Worm (Caenorhabditis elegans) whole organism, mixed stage, embryonic: ENCODE measurements around the gene sra-13.

Source experiments
- M03D4.4 ChIP-seq: sonication (generic microtip); optimal IDR thresholded peaks from 2 replicates; lab custom pipeline; 2017; ENCODE audit warnings: mild to moderate bottlenecking, missing genetic modification characterization, missing compliant biosample characterization
- bed-3 ChIP-seq: fragments of 200-800 bp; sonication (Bioruptor generic); optimal IDR thresholded peaks from 3 replicates; lab custom pipeline; 2018; ENCODE audit warnings: mild to moderate bottlenecking, missing genetic modification characterization, moderate library complexity, missing compliant biosample characterization
- blmp-1 ChIP-seq: fragments of 150-350 bp; optimal IDR thresholded peaks from 2 replicates; lab custom pipeline; 2014; ENCODE audit warnings: missing biosample characterization, missing genetic modification characterization
- ceh-39 ChIP-seq: fragments of 150-350 bp; optimal IDR thresholded peaks from 2 replicates; lab custom pipeline; 2014; ENCODE audit warnings: missing biosample characterization, missing genetic modification characterization
- ceh-43 ChIP-seq: fragments of 200-800 bp; sonication (Bioruptor generic); optimal IDR thresholded peaks from 2 replicates; lab custom pipeline; 2018; ENCODE audit warnings: mild to moderate bottlenecking, missing genetic modification characterization, moderate library complexity, missing compliant biosample characterization
- ces-1 ChIP-seq: fragments of 150-350 bp; optimal IDR thresholded peaks from 2 replicates; lab custom pipeline; 2014; ENCODE audit warnings: missing biosample characterization, missing genetic modification reagents, missing genetic modification characterization
- cnd-1 ChIP-seq: fragments of 200-800 bp; sonication (Bioruptor generic); optimal IDR thresholded peaks from 2 replicates; lab custom pipeline; 2018; ENCODE audit warnings: mild to moderate bottlenecking, missing genetic modification characterization, missing compliant biosample characterization
- drap-1 ChIP-seq: fragments of 200-800 bp; sonication (Bioruptor generic); optimal IDR thresholded peaks from 3 replicates; lab custom pipeline; 2018; ENCODE audit warnings: mild to moderate bottlenecking, missing genetic modification characterization, missing compliant biosample characterization
- elt-1 ChIP-seq: sonication (generic microtip); optimal IDR thresholded peaks from 2 replicates; lab custom pipeline; 2017; ENCODE audit warnings: missing genetic modification characterization, mild to moderate bottlenecking, missing compliant biosample characterization, antibody characterized with exemption, moderate library complexity, borderline replicate concordance; ENCODE audit not compliant: insufficient read depth
- flh-1 ChIP-seq: fragments of 200-800 bp; sonication (Bioruptor generic); optimal IDR thresholded peaks from 2 replicates; lab custom pipeline; 2018; ENCODE audit warnings: mild to moderate bottlenecking, missing genetic modification characterization, moderate library complexity, missing compliant biosample characterization
- ham-2 ChIP-seq: fragments of 200-800 bp; sonication (Bioruptor generic); optimal IDR thresholded peaks from 2 replicates; lab custom pipeline; 2018; ENCODE audit warnings: mild to moderate bottlenecking, missing genetic modification characterization, missing compliant biosample characterization
- hlh-1 ChIP-seq: fragments of 150-350 bp; optimal IDR thresholded peaks from 2 replicates; lab custom pipeline; 2014; ENCODE audit warnings: missing biosample characterization, missing genetic modification reagents, missing genetic modification characterization
- lin-13 ChIP-seq: fragments of 150-350 bp; optimal IDR thresholded peaks from 2 replicates; lab custom pipeline; 2014; ENCODE audit warnings: missing biosample characterization, missing genetic modification characterization
- lin-32 ChIP-seq: fragments of 200-800 bp; sonication (Bioruptor generic); optimal IDR thresholded peaks from 2 replicates; lab custom pipeline; 2018; ENCODE audit warnings: mild to moderate bottlenecking, missing genetic modification characterization, missing compliant biosample characterization
- mab-5 ChIP-seq: fragments of 150-350 bp; optimal IDR thresholded peaks from 2 replicates; lab custom pipeline; 2014; ENCODE audit warnings: missing biosample characterization, missing genetic modification characterization
- mep-1 ChIP-seq: fragments of 150-350 bp; optimal IDR thresholded peaks from 2 replicates; lab custom pipeline; 2017; ENCODE audit warnings: missing biosample characterization, missing genetic modification reagents, missing genetic modification characterization, inconsistent platforms
- mls-2 ChIP-seq: sonication (generic microtip); optimal IDR thresholded peaks from 2 replicates; lab custom pipeline; 2016; ENCODE audit warnings: mild to moderate bottlenecking, missing genetic modification characterization, moderate library complexity, missing compliant biosample characterization
- nhr-12 ChIP-seq: fragments of 150-350 bp; optimal IDR thresholded peaks from 2 replicates; lab custom pipeline; 2014; ENCODE audit warnings: missing biosample characterization, missing genetic modification characterization
- nhr-2 ChIP-seq: fragments of 150-350 bp; optimal IDR thresholded peaks from 2 replicates; lab custom pipeline; 2014; ENCODE audit warnings: missing biosample characterization, missing genetic modification characterization
- nhr-237 ChIP-seq: fragments of 150-350 bp; optimal IDR thresholded peaks from 2 replicates; lab custom pipeline; 2014; ENCODE audit warnings: missing biosample characterization, missing genetic modification characterization
- nhr-28 ChIP-seq: fragments of 150-350 bp; optimal IDR thresholded peaks from 2 replicates; lab custom pipeline; 2014; ENCODE audit warnings: missing biosample characterization, missing genetic modification characterization
- nhr-76 ChIP-seq: sonication (generic microtip); optimal IDR thresholded peaks from 2 replicates; lab custom pipeline; 2017; ENCODE audit warnings: missing biosample characterization, missing genetic modification characterization
- pha-4 ChIP-seq: fragments of 150-350 bp; optimal IDR thresholded peaks from 2 replicates; lab custom pipeline; 2018; ENCODE audit warnings: missing biosample characterization, missing genetic modification reagents, missing genetic modification characterization
- sem-2 ChIP-seq: fragments of 200-800 bp; sonication (Bioruptor generic); optimal IDR thresholded peaks from 2 replicates; lab custom pipeline; 2018; ENCODE audit warnings: mild to moderate bottlenecking, missing genetic modification characterization, missing compliant biosample characterization
- snpc-4 ChIP-seq: fragments of 150-350 bp; optimal IDR thresholded peaks from 2 replicates; lab custom pipeline; 2014; ENCODE audit warnings: missing biosample characterization, missing genetic modification characterization
- sptf-1 ChIP-seq: sonication (generic microtip); optimal IDR thresholded peaks from 2 replicates; lab custom pipeline; 2017; ENCODE audit warnings: mild to moderate bottlenecking, missing genetic modification characterization, moderate library complexity, missing compliant biosample characterization
- unc-120 ChIP-seq: sonication (generic microtip); optimal IDR thresholded peaks from 2 replicates; lab custom pipeline; 2017; ENCODE audit warnings: missing genetic modification characterization, missing compliant biosample characterization; ENCODE audit not compliant: poor library complexity, severe bottlenecking
- unc-62 ChIP-seq: fragments of 150-350 bp; optimal IDR thresholded peaks from 2 replicates; lab custom pipeline; 2014; ENCODE audit warnings: missing biosample characterization, missing genetic modification reagents, missing genetic modification characterization
- zip-8 ChIP-seq: fragments of 150-350 bp; optimal IDR thresholded peaks from 2 replicates; lab custom pipeline; 2014; ENCODE audit warnings: missing biosample characterization, missing genetic modification characterization
- ztf-11 ChIP-seq: fragments of 150-350 bp; optimal IDR thresholded peaks from 2 replicates; lab custom pipeline; 2014; ENCODE audit warnings: missing biosample characterization, missing genetic modification characterization

sra-13 gene

DNA sequence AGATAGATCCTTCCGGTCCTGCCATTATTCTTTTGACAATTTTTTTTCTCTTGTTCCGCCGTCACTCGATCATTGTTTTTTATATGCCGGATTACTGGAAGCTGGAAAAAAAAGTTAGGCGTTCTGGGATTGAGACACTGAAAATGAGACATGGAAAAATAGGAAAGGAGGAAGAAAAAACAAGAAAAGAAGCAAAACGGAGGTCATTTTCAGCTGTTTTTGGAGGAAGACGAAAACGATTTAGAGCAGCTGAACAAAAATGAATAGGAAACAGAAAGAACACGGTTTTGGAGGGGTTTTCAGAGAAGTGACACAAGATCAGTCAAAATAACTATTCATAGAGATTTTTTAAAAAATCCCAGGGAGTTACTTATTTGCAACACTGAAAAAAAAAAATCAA is 38.4 kb upstream of the sra-13 start, which contains the start of gene amt-3:
TSS of gene amt-3 (minus strand) at position 101 of the 400 bp plus-strand sequence.
- TF ChIP-seq unc-62 (no peak), nhr-237 (tag; lab: Kevin White, UChicago) (no peak), drap-1 (no peak), ceh-43 (GFP tag; lab: Kevin White, UChicago) (no peak), mab-5 (no peak)
- TF ChIP-seq, all 35 proteins: peak for 0

DNA sequence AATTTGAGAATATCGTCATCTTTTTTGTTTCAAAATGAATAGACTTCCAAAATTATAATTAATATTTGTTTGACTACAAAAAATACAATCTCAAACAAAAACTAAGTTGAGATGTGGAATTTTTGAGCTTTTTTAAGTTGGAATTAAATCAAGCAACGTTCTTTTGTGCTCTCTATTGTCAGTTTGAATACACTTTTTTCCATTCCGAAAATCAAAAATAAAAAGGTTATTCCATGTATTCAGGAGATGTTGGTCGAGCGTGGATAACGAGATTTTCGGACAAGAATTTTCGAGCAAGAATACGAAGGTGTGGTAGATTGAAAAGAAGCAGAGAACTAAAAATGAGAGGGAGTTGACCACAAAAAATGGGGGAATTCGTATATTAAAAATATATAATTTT is 37.3 kb upstream of the sra-13 start:
- no peak for TF ChIP-seq ham-2 (GFP tag; lab: Kevin White, UChicago)
- peak; percentile 38 for TF ChIP-seq ces-1 (GFP tag; lab: Kevin White, UChicago)
- no peak for TF ChIP-seq nhr-76 (tag; lab: Kevin White, UChicago)
- TF ChIP-seq unc-62 = no peak
- no peak for TF ChIP-seq mab-5
- no peak for TF ChIP-seq nhr-2 (tag; lab: Kevin White, UChicago)
- TF ChIP-seq, all 35 proteins: peak for 1

DNA sequence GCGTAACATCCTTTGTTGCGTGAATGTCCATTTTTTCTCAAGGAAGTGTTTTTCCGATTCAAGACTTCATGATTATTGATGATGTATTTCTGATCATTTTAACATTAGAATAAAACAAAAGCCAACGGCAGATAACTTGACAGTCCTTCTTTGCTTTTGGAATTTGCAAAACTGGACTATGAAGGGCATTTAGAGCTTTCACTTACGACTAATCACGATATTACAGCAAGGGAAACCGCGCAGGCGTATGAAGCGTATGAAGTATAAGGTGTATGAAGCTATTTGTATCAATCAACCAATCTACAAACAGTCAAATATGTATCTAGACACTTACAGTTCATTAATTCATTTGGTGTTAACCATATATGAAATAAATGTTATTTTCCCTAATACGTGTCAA is 29.8 kb upstream of the sra-13 start:
- TF ChIP-seq sptf-1 (tag; lab: Kevin White, UChicago) (no peak), sem-2 (GFP tag; lab: Kevin White, UChicago) (no peak), mab-5 (no peak), zip-8 (tag; lab: Kevin White, UChicago) (no peak), pha-4 (tag; lab: Kevin White, UChicago) (no peak), nhr-12 (tag; lab: Kevin White, UChicago) (no peak), nhr-237 (tag; lab: Kevin White, UChicago) (no peak), elt-1 (tag; lab: Kevin White, UChicago) (no peak)

DNA sequence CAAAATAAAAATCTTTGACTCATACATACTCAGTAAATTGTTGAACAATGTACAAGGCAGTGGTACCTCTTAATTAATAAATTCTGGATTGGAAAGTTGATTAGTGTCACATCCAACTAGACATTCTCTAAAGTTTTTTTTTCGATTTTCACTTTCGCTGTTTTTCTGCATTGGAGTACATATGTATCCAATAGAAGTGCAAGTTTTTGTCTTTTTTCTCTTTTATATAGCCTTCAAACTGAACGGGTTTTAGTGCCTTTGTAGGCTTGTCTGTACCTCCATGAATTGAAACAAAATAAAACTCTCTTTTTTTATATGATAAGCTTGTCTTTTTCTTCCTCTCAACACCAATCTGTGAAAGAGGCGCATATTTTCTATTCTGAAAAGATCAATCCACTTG is 27.3 kb upstream of the sra-13 start:
- TF ChIP-seq sem-2 (GFP tag; lab: Kevin White, UChicago) (no peak), nhr-12 (tag; lab: Kevin White, UChicago) (no peak), hlh-1 (no peak), lin-13 (no peak), drap-1 (no peak), ztf-11 (tag; lab: Kevin White, UChicago) (no peak), lin-32 (GFP tag; lab: Kevin White, UChicago) (no peak), cnd-1 (tag; lab: Kevin White, UChicago) (no peak), snpc-4 (tag; lab: Kevin White, UChicago) (no peak), ham-2 (GFP tag; lab: Kevin White, UChicago) (no peak)

DNA sequence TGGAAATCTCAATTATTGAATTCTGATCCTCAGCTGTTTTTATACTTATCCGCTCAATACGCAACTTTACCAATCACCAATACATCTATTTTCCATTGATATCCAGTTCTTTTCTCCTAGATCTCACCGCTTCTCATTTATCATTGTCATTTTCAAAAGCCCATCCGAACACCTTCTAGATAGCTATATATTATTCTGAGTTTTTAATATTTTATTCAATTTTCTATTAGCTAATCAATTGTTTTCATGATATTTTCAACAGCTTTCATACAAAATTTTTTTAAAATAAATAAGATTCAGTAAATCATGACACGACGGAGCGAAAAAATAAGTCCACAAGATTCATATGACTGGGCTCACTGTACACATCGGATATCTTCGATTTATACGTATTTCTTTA is 26.3 kb upstream of the sra-13 start, which contains the start of gene F49E12.12:
TSS of gene F49E12.12 (plus strand) at position 301 of the 400 bp plus-strand sequence.
- no peak for TF ChIP-seq ces-1 (GFP tag; lab: Kevin White, UChicago)
- TF ChIP-seq nhr-28 = no peak
- TF ChIP-seq M03D4.4 (tag; lab: Kevin White, UChicago) = no peak
- no peak for TF ChIP-seq ztf-11 (tag; lab: Kevin White, UChicago)
- no peak for TF ChIP-seq ceh-39 (tag; lab: Kevin White, UChicago)
- TF ChIP-seq drap-1 = no peak
- no peak for TF ChIP-seq lin-13
- no peak for TF ChIP-seq unc-62
- no peak for TF ChIP-seq nhr-2 (tag; lab: Kevin White, UChicago)
- TF ChIP-seq ceh-43 (GFP tag; lab: Kevin White, UChicago) = no peak
- TF ChIP-seq mls-2 (tag; lab: Kevin White, UChicago) = no peak
- no peak for TF ChIP-seq flh-1 (GFP tag; lab: Kevin White, UChicago)
- no peak for TF ChIP-seq snpc-4 (tag; lab: Kevin White, UChicago)
- TF ChIP-seq ham-2 (GFP tag; lab: Kevin White, UChicago) = no peak
- no peak for TF ChIP-seq mep-1
- no peak for TF ChIP-seq zip-8 (tag; lab: Kevin White, UChicago)
- TF ChIP-seq cnd-1 (tag; lab: Kevin White, UChicago) = no peak

DNA sequence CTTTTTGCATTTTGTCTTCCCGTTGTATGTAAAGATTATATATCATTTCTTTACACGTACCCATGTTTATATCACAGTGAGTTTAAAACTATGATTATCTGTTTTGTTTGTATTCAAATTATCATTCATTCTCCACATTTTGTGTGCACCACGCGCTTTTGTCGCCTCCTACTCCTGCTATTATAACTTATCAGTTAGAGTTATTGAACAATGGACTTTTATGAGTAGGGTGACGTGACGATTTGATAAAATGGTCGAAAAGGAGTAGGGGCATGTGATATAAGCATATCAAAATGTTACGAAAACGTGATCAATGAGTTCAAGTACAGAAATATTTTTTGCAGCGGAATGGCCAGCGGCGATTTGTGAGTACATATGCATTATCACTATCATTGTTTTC is 24.6 kb upstream of the sra-13 start:
- TF ChIP-seq unc-62 = no peak
- no peak for TF ChIP-seq ceh-39 (tag; lab: Kevin White, UChicago)
- no peak for TF ChIP-seq ham-2 (GFP tag; lab: Kevin White, UChicago)
- no peak for TF ChIP-seq elt-1 (tag; lab: Kevin White, UChicago)
- no peak for TF ChIP-seq blmp-1 (tag; lab: Kevin White, UChicago)
- no peak for TF ChIP-seq bed-3 (GFP tag; lab: Kevin White, UChicago)
- no peak for TF ChIP-seq unc-120 (tag; lab: Kevin White, UChicago)
